Fruit fly (Drosophila melanogaster): ENCODE measurements around the gene TrpRS-m.

Gene TrpRS-m

dm6 chr3L:17846169-17846981, 3.2 kb upstream of the TrpRS-m start, which contains the start of the genes MED19 and CG7430:
TSS of gene MED19 (minus strand) at chr3L:17846501.
TSS of gene CG7430 (plus strand) at chr3L:17846916.
- TF ChIP-seq CG15336 (GFP tag; IDR thresholded peaks at IDR 0.05) (peak; percentile 51; the same call in 1 of the 2 replicates), cyc (GFP tag; optimal IDR thresholded peaks at IDR 0.05) (peak; percentile 2), dac (GFP tag; optimal IDR thresholded peaks at IDR 0.05) (no peak), lz (GFP tag; optimal IDR thresholded peaks at IDR 0.05) (peak; percentile 19), CG11294 (GFP tag; IDR thresholded peaks at IDR 0.05) (no peak), eg (GFP tag; IDR thresholded peaks at IDR 0.05) (peak; percentile 29; the same call in 1 of the 3 replicates), vri (GFP tag; optimal IDR thresholded peaks at IDR 0.05) (peak; percentile 23), Hr38 (GFP tag; optimal IDR thresholded peaks at IDR 0.05) (no peak), CG6854 (GFP tag; optimal IDR thresholded peaks at IDR 0.05) (peak; percentile 79), CG8119 (GFP tag; IDR thresholded peaks at IDR 0.05) (peak; percentile 33; the same call in 1 of the 3 replicates), CG32006 (GFP tag; optimal IDR thresholded peaks at IDR 0.05) (no peak), esn (GFP tag; optimal IDR thresholded peaks at IDR 0.05) (peak; percentile 20), CG1621 (tag; optimal IDR thresholded peaks at IDR 0.05) (peak; percentile 10), CG3032 (tag; optimal IDR thresholded peaks at IDR 0.05) (no peak), ss (GFP tag; optimal IDR thresholded peaks at IDR 0.05) (peak in 1 of 2 experiments; percentile 64), CG8632 (GFP tag; optimal IDR thresholded peaks at IDR 0.05) (peak; percentile 7), CG6163 (GFP tag; IDR thresholded peaks at IDR 0.05) (peak; percentile 46; the same call in 1 of the 3 replicates), svp (GFP tag) (peak; percentile 69), Eip78C (GFP tag) (peak; percentile 56), CG9139 (GFP tag; optimal IDR thresholded peaks at IDR 0.05) (no peak)

dm6 chr3L:17846982-17847355, 2.6 kb upstream of the TrpRS-m start:
- no peak for TF ChIP-seq fkh (GFP tag; optimal IDR thresholded peaks at IDR 0.05)
- TF ChIP-seq achi (GFP tag; optimal IDR thresholded peaks at IDR 0.05) = no peak
- TF ChIP-seq CG8319 (GFP tag; optimal IDR thresholded peaks at IDR 0.05) = no peak
- TF ChIP-seq CG8119 (GFP tag; IDR thresholded peaks at IDR 0.05) = no peak
- no peak for TF ChIP-seq CG6854 (GFP tag; optimal IDR thresholded peaks at IDR 0.05)
- TF ChIP-seq CG8632 (GFP tag; optimal IDR thresholded peaks at IDR 0.05) = no peak
- no peak for TF ChIP-seq fd85E (GFP tag; optimal IDR thresholded peaks at IDR 0.05)
- TF ChIP-seq CG11902 (GFP tag; optimal IDR thresholded peaks at IDR 0.05) = no peak
- peak; percentile 87 for TF ChIP-seq vri (GFP tag; optimal IDR thresholded peaks at IDR 0.05)
- TF ChIP-seq CG1621 (tag; optimal IDR thresholded peaks at IDR 0.05) = no peak
- TF ChIP-seq CG16779 (tag; optimal IDR thresholded peaks at IDR 0.05) = no peak
- no peak for TF ChIP-seq svp (GFP tag)
- TF ChIP-seq topi (GFP tag; optimal IDR thresholded peaks at IDR 0.05) = no peak
- no peak for TF ChIP-seq CG7368 (GFP tag; optimal IDR thresholded peaks at IDR 0.05)
- TF ChIP-seq Blimp-1 (GFP tag; optimal IDR thresholded peaks at IDR 0.05) = no peak
- TF ChIP-seq CG3919 (GFP tag; optimal IDR thresholded peaks at IDR 0.05) = no peak
- TF ChIP-seq Eip93F (GFP tag; optimal IDR thresholded peaks at IDR 0.05) = no peak
- TF ChIP-seq spab (GFP tag; optimal IDR thresholded peaks at IDR 0.05) = no peak
- peak; percentile 0 for TF ChIP-seq CG31627 (GFP tag; optimal IDR thresholded peaks at IDR 0.05)
- TF ChIP-seq CG15336 (GFP tag; IDR thresholded peaks at IDR 0.05) = no peak
- TF ChIP-seq CG11294 (GFP tag; IDR thresholded peaks at IDR 0.05) = no peak
- no peak for TF ChIP-seq CG10631 (GFP tag; optimal IDR thresholded peaks at IDR 0.05)
- TF ChIP-seq Gug (GFP tag; IDR thresholded peaks at IDR 0.05) = no peak
- peak; percentile 15 for TF ChIP-seq esn (GFP tag; optimal IDR thresholded peaks at IDR 0.05)
- TF ChIP-seq Eip78C (GFP tag) = peak; percentile 46
- no peak for TF ChIP-seq Lpt (GFP tag; optimal IDR thresholded peaks at IDR 0.05)
- no peak for TF ChIP-seq Ets21C (GFP tag; optimal IDR thresholded peaks at IDR 0.05)
- TF ChIP-seq ss (GFP tag; optimal IDR thresholded peaks at IDR 0.05) = no peak
- no peak for TF ChIP-seq CG34406 (GFP tag; optimal IDR thresholded peaks at IDR 0.05)
- TF ChIP-seq lz (GFP tag; optimal IDR thresholded peaks at IDR 0.05) = no peak

All from whole organism, prepupa.